Worm (Caenorhabditis elegans): ENCODE data around the gene Y6E2A.4.

Y6E2A.4 gene

DNA sequence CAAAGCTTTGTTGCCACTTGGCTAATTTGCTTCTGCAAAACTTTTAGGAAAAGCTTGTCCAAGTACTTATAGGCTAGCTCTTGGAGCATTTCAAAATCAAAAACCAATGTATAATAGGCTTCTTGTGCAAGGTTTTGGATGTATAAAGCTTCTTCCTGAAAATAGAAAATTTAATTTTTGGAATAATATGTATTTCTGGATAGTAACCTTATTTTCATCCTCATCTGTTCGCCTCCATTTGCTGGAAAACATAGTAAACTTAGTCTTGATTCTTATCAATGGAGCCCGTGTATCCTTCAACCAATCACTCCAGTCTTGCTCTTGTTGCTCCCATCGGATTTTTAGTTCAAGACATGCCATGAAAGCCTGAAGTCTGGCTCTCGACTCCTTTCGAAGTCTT is at the start of gene Y6E2A.4:
TSS of gene Y6E2A.4 (minus strand) at position 101 of the 400 bp plus-strand sequence.
- no peak for TF ChIP-seq lsy-2 (tag; optimal IDR thresholded peaks at IDR 0.05)
- TF ChIP-seq nhr-23 (tag; optimal IDR thresholded peaks at IDR 0.05): no peak
- TF ChIP-seq ztf-1 (GFP tag; conservative IDR thresholded peaks at IDR 0.05): no peak
- no peak for TF ChIP-seq sma-3 (GFP tag; optimal IDR thresholded peaks at IDR 0.05)
- TF ChIP-seq C34F6.9 (tag; optimal IDR thresholded peaks at IDR 0.05): no peak
- no peak for TF ChIP-seq lin-39 (tag; optimal IDR thresholded peaks at IDR 0.05)
- no peak for TF ChIP-seq aly-2 (tag; optimal IDR thresholded peaks at IDR 0.05)
- no peak for TF ChIP-seq nhr-6 (tag; optimal IDR thresholded peaks at IDR 0.05)

DNA sequence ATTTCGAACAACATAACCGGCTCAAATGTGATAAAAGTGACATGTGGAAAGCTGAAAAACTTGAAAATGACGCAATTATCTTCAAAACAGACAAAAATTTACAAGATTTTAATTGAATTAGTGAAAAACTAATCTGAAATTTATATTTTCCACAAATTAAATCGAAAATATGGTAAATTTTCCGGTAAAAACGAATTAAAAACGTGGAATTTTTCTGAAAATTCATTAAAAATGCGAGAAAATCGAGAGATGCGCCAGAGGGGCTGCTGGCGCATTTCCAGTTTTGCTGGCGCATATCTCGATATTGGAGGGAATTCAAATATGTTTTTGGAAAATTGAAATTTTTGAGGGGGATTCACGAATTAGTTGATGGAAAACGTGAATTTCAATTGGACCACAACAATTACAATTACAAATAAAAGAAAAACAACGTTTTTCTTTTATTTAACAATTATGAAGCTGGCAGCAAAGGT is 49.6 kb upstream of the Y6E2A.4 start, which contains the start of the genes haf-3 and F57A10.2:
TSS of gene haf-3 (minus strand) at position 51 of the 473 bp plus-strand sequence.
TSS of gene F57A10.2 (plus strand) at position 454 of the 473 bp plus-strand sequence.
- TF ChIP-seq ama-1 (optimal IDR thresholded peaks at IDR 0.05): peak; percentile 60
- peak; percentile 87 for TF ChIP-seq snpc-4 (tag; optimal IDR thresholded peaks at IDR 0.05)
- peak; percentile 91 for TF ChIP-seq F13H6.1 (tag; optimal IDR thresholded peaks at IDR 0.05)
- no peak for TF ChIP-seq nhr-11 (tag; optimal IDR thresholded peaks at IDR 0.05)
- peak; percentile 94 for TF ChIP-seq crh-2 (tag; optimal IDR thresholded peaks at IDR 0.05)
- peak; percentile 33 for TF ChIP-seq unc-62 (GFP tag; optimal IDR thresholded peaks at IDR 0.05)
- TF ChIP-seq zag-1 (tag; optimal IDR thresholded peaks at IDR 0.05): peak; percentile 67
- TF ChIP-seq nhr-12 (tag; optimal IDR thresholded peaks at IDR 0.05): no peak
- peak; percentile 57 for TF ChIP-seq fos-1 (tag; optimal IDR thresholded peaks at IDR 0.05)
- peak; percentile 60 for TF ChIP-seq ceh-16 (tag; optimal IDR thresholded peaks at IDR 0.05)
- peak in 1 of 2 experiments; percentile 19 for TF ChIP-seq mdl-1 (tag; optimal IDR thresholded peaks at IDR 0.05)
- TF ChIP-seq sma-3 (GFP tag; optimal IDR thresholded peaks at IDR 0.05): peak; percentile 92
- peak; percentile 80 for TF ChIP-seq nhr-237 (tag; optimal IDR thresholded peaks at IDR 0.05)
- TF ChIP-seq mbf-1 (tag; optimal IDR thresholded peaks at IDR 0.05): no peak
- TF ChIP-seq aly-2 (tag; optimal IDR thresholded peaks at IDR 0.05): no peak
- TF ChIP-seq lin-11 (tag; optimal IDR thresholded peaks at IDR 0.05): peak; percentile 64
- TF ChIP-seq dmd-4 (tag; optimal IDR thresholded peaks at IDR 0.05): peak; percentile 41
- TF ChIP-seq blmp-1 (tag; optimal IDR thresholded peaks at IDR 0.05; ENCODE audit: insufficient read depth): peak; percentile 9
- no peak for TF ChIP-seq elt-1 (tag; optimal IDR thresholded peaks at IDR 0.05)
- peak; percentile 99 for TF ChIP-seq gmeb-1 (tag; optimal IDR thresholded peaks at IDR 0.05)
- TF ChIP-seq nhr-25 (tag; optimal IDR thresholded peaks at IDR 0.05): peak; percentile 92
- TF ChIP-seq nhr-23 (tag; optimal IDR thresholded peaks at IDR 0.05): no peak
- peak; percentile 92 for TF ChIP-seq lin-13 (GFP tag; optimal IDR thresholded peaks at IDR 0.05)
- TF ChIP-seq peb-1 (tag; optimal IDR thresholded peaks at IDR 0.05): no peak
- TF ChIP-seq elt-3 (tag; optimal IDR thresholded peaks at IDR 0.05): no peak
- no peak for TF ChIP-seq alr-1 (tag; optimal IDR thresholded peaks at IDR 0.05)
- TF ChIP-seq unc-39 (tag; optimal IDR thresholded peaks at IDR 0.05): no peak
- TF ChIP-seq nhr-21 (tag; optimal IDR thresholded peaks at IDR 0.05): peak; percentile 87
- peak; percentile 96 for TF ChIP-seq C34F6.9 (tag; optimal IDR thresholded peaks at IDR 0.05)
- no peak for TF ChIP-seq skn-1 (tag; optimal IDR thresholded peaks at IDR 0.05)
- TF ChIP-seq ztf-4 (tag; optimal IDR thresholded peaks at IDR 0.05): peak; percentile 84
- TF ChIP-seq nhr-10 (tag; optimal IDR thresholded peaks at IDR 0.05): peak; percentile 81
- TF ChIP-seq unc-55 (GFP tag; optimal IDR thresholded peaks at IDR 0.05): peak; percentile 94
- TF ChIP-seq sem-4 (tag; optimal IDR thresholded peaks at IDR 0.05): peak; percentile 83
- TF ChIP-seq egl-27 (tag; optimal IDR thresholded peaks at IDR 0.05): peak; percentile 92
- peak; percentile 68 for TF ChIP-seq nhr-77 (tag; optimal IDR thresholded peaks at IDR 0.05)
- peak; percentile 78 for TF ChIP-seq nhr-129 (tag; optimal IDR thresholded peaks at IDR 0.05)
- no peak for TF ChIP-seq ZK546.5 (tag; optimal IDR thresholded peaks at IDR 0.05)
- TF ChIP-seq sma-9 (GFP tag; optimal IDR thresholded peaks at IDR 0.05): peak; percentile 95
- TF ChIP-seq sma-9 (tag; optimal IDR thresholded peaks at IDR 0.05): no peak
- peak; percentile 90 for TF ChIP-seq mab-5 (tag; optimal IDR thresholded peaks at IDR 0.05)
- no peak for TF ChIP-seq lin-39 (tag; optimal IDR thresholded peaks at IDR 0.05)
- no peak for TF ChIP-seq ztf-11 (tag; optimal IDR thresholded peaks at IDR 0.05)
- peak; percentile 92 to 96 for TF ChIP-seq lsy-2 (tag; optimal IDR thresholded peaks at IDR 0.05)
- peak; percentile 78 for TF ChIP-seq ceh-82 (tag; optimal IDR thresholded peaks at IDR 0.05)
- no peak for TF ChIP-seq ztf-1 (GFP tag; conservative IDR thresholded peaks at IDR 0.05)
- TF ChIP-seq Y55F3AM.14 (GFP tag; optimal IDR thresholded peaks at IDR 0.05): peak; percentile 37
- TF ChIP-seq nhr-6 (tag; optimal IDR thresholded peaks at IDR 0.05): peak; percentile 84
- peak; percentile 72 for TF ChIP-seq R02D3.7 (tag; optimal IDR thresholded peaks at IDR 0.05)

Data from whole organism, L2 larva.